Worm (Caenorhabditis elegans): Measurements from ENCODE around the gene W02D7.6.
"Not testable (repeated sequence)": the region's sequence is repeated elsewhere in the genome, so short reads cannot be mapped to it uniquely, and the experiment has no call there.

W02D7.6 gene

ce11 chrV:8345436-8345835, 44.1 kb upstream of the W02D7.6 start, which contains the start of gene C08D8.1:
C08D8.1 (plus strand) TSS chrV:8345759.
- TF ChIP-seq ceh-19 (GFP tag; optimal IDR thresholded peaks at IDR 0.05), result no peak
- TF ChIP-seq ama-1 (optimal IDR thresholded peaks at IDR 0.05), result no peak
- TF ChIP-seq unc-86 (tag; optimal IDR thresholded peaks at IDR 0.05), result no peak
- no peak for TF ChIP-seq ceh-2 (tag; optimal IDR thresholded peaks at IDR 0.05)
- TF ChIP-seq ceh-24 (tag; optimal IDR thresholded peaks at IDR 0.05), result no peak
- TF ChIP-seq ceh-48 (tag; optimal IDR thresholded peaks at IDR 0.05), result no peak
- no peak for TF ChIP-seq hlh-13 (GFP tag; optimal IDR thresholded peaks at IDR 0.05)
- TF ChIP-seq mec-3 (tag; optimal IDR thresholded peaks at IDR 0.05; ENCODE audit: borderline replicate concordance), result no peak
- no peak for TF ChIP-seq hlh-15 (tag; optimal IDR thresholded peaks at IDR 0.05)
- TF ChIP-seq sox-4 (tag; optimal IDR thresholded peaks at IDR 0.05), result no peak
- no peak for TF ChIP-seq zip-5 (tag; optimal IDR thresholded peaks at IDR 0.05)
- no peak for TF ChIP-seq C38D4.7 (GFP tag; optimal IDR thresholded peaks at IDR 0.05)
- no peak for TF ChIP-seq pha-2 (tag; optimal IDR thresholded peaks at IDR 0.05)
- no peak for TF ChIP-seq eyg-1 (tag; optimal IDR thresholded peaks at IDR 0.05)
- TF ChIP-seq tbx-2 (tag; optimal IDR thresholded peaks at IDR 0.05), result no peak
- no peak for TF ChIP-seq ceh-30 (tag; optimal IDR thresholded peaks at IDR 0.05)
- TF ChIP-seq npax-4 (tag; optimal IDR thresholded peaks at IDR 0.05), result no peak
- no peak for TF ChIP-seq sdc-2 (tag; optimal IDR thresholded peaks at IDR 0.05)
- TF ChIP-seq fkh-6 (tag; optimal IDR thresholded peaks at IDR 0.05), result no peak
- no peak for TF ChIP-seq lin-11 (tag; optimal IDR thresholded peaks at IDR 0.05)

- no peak for TF ChIP-seq unc-86 (tag; optimal IDR thresholded peaks at IDR 0.05)
- TF ChIP-seq ttx-3 (tag; optimal IDR thresholded peaks at IDR 0.05), result no peak
- TF ChIP-seq pag-3 (tag; optimal IDR thresholded peaks at IDR 0.05; ENCODE audit: borderline replicate concordance), result no peak
- TF ChIP-seq ceh-19 (GFP tag; optimal IDR thresholded peaks at IDR 0.05), result no peak
- no peak for TF ChIP-seq fax-1 (tag; optimal IDR thresholded peaks at IDR 0.05)
- no peak for TF ChIP-seq Y22D7AL.16 (tag; optimal IDR thresholded peaks at IDR 0.05)
- no peak for TF ChIP-seq sdc-2 (tag; optimal IDR thresholded peaks at IDR 0.05)
- TF ChIP-seq pros-1 (tag; optimal IDR thresholded peaks at IDR 0.05), result no peak
- no peak for TF ChIP-seq tbx-7 (tag; optimal IDR thresholded peaks at IDR 0.05)
- no peak for TF ChIP-seq fkh-10 (GFP tag; optimal IDR thresholded peaks at IDR 0.05)
- no peak for TF ChIP-seq ceh-6 (GFP tag; optimal IDR thresholded peaks at IDR 0.05)
Measured at ce11 chrV:8342416-8342815, 41.1 kb upstream of the W02D7.6 start.

- TF ChIP-seq K02D7.2 (tag; optimal IDR thresholded peaks at IDR 0.05); C38D4.7 (GFP tag; optimal IDR thresholded peaks at IDR 0.05); unc-55 (GFP tag; optimal IDR thresholded peaks at IDR 0.05): not testable (repeated sequence)
Measured at ce11 chrV:8340924-8341323, 39.6 kb upstream of the W02D7.6 start, which contains the start of gene C08D8.7. C08D8.7 (plus strand) TSS chrV:8341224.

- TF ChIP-seq lim-6 (tag; optimal IDR thresholded peaks at IDR 0.05), result no peak
- no peak for TF ChIP-seq elt-2 (tag; optimal IDR thresholded peaks at IDR 0.05)
- no peak for TF ChIP-seq ceh-6 (GFP tag; optimal IDR thresholded peaks at IDR 0.05)
- TF ChIP-seq unc-55 (GFP tag; optimal IDR thresholded peaks at IDR 0.05), result peak; percentile 66
Measured at ce11 chrV:8335620-8336019, 34.3 kb upstream of the W02D7.6 start.

ce11 chrV:8334360-8334759, 33.1 kb upstream of the W02D7.6 start, which contains the start of gene tmd-2:
tmd-2 (plus strand) TSS chrV:8334660.
- no peak for TF ChIP-seq ceh-34 (tag; optimal IDR thresholded peaks at IDR 0.05)
- no peak for TF ChIP-seq hlh-30 (tag; optimal IDR thresholded peaks at IDR 0.05; ENCODE audit: insufficient read depth)
- no peak for TF ChIP-seq ref-2 (tag; optimal IDR thresholded peaks at IDR 0.05)
- TF ChIP-seq hlh-13 (GFP tag; optimal IDR thresholded peaks at IDR 0.05), result no peak
- no peak for TF ChIP-seq odd-2 (tag; optimal IDR thresholded peaks at IDR 0.05)
- TF ChIP-seq pat-9 (tag; optimal IDR thresholded peaks at IDR 0.05), result no peak
- no peak for TF ChIP-seq syd-9 (tag; optimal IDR thresholded peaks at IDR 0.05)
- no peak for TF ChIP-seq lim-6 (tag; optimal IDR thresholded peaks at IDR 0.05)
- no peak for TF ChIP-seq ceh-45 (GFP tag; IDR thresholded peaks at IDR 0.05)
- no peak for TF ChIP-seq fkh-6 (tag; optimal IDR thresholded peaks at IDR 0.05)
- TF ChIP-seq ceh-2 (tag; optimal IDR thresholded peaks at IDR 0.05), result no peak
- TF ChIP-seq pqm-1 (tag; optimal IDR thresholded peaks at IDR 0.05), result no peak
- TF ChIP-seq ets-4 (tag; optimal IDR thresholded peaks at IDR 0.05), result no peak
- TF ChIP-seq sox-4 (tag; optimal IDR thresholded peaks at IDR 0.05), result no peak
- no peak for TF ChIP-seq pha-2 (tag; optimal IDR thresholded peaks at IDR 0.05)
- no peak for TF ChIP-seq gmeb-2 (tag; optimal IDR thresholded peaks at IDR 0.05)
- no peak for TF ChIP-seq ceh-6 (GFP tag; optimal IDR thresholded peaks at IDR 0.05)
- TF ChIP-seq ceh-19 (GFP tag; optimal IDR thresholded peaks at IDR 0.05), result no peak

Measured in whole organism, late embryonic.